Fruit fly (Drosophila melanogaster): Measurements from ENCODE around the gene CG31689.
A peak's percentile ranks its signal among the peaks of the same experiment; 100 is the strongest.

The CG31689 gene

DNA sequence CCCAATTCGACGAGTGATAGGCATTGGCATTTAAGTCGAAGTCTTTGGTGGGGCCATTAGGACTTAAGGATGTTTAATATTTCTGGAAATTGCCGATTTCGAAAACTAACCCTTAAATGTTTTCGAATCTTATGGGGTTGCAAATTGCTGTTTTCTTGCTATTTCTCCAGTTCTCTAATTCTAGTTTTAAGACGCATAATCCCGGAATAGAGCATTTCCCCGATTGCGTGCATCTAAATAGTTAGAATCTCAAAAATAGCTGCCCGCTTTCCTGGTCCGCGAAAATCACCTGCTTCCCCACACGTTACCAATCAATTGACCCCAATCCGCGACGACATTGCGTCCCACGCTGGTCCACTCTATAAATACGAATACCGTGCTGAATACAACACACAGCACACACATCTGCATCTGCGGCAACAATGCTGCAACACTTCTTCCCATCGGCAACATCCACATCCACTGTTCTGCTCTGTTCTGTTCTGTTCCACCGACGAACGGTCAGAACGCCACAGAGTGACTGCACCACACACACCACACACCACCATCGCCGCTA lies 26.5 kb downstream of the CG31689 start, which contains the start of gene Bacc (continued):
- TF ChIP-seq HLHmδ (GFP tag; optimal IDR thresholded peaks at IDR 0.05) (peak; percentile 90), Ssrp (tag; optimal IDR thresholded peaks at IDR 0.05) (peak; percentile 81), gcm (GFP tag; optimal IDR thresholded peaks at IDR 0.05) (peak; percentile 65), CG31388 (GFP tag; optimal IDR thresholded peaks at IDR 0.05) (peak; percentile 78), CG12391 (tag; optimal IDR thresholded peaks at IDR 0.05) (peak; percentile 83), tap (tag; optimal IDR thresholded peaks at IDR 0.05) (peak; percentile 74), CG12942 (GFP tag; optimal IDR thresholded peaks at IDR 0.05) (peak; percentile 80), CG4404 (GFP tag; IDR thresholded peaks at IDR 0.05) (no peak), slou (GFP tag; optimal IDR thresholded peaks at IDR 0.05) (peak; percentile 72), schlank (tag; optimal IDR thresholded peaks at IDR 0.05) (peak; percentile 77), CG11504 (tag; optimal IDR thresholded peaks at IDR 0.05) (peak; percentile 94), bowl (GFP tag; IDR thresholded peaks at IDR 0.05) (no peak), hbn (GFP tag; IDR thresholded peaks at IDR 0.05; ENCODE audit: partially characterized antibody) (no peak), E2f2 (GFP tag; IDR thresholded peaks at IDR 0.05) (no peak), Nf-YB (GFP tag; optimal IDR thresholded peaks at IDR 0.05) (peak; percentile 61), Hand (GFP tag; optimal IDR thresholded peaks at IDR 0.05) (peak; percentile 84), Mes4 (GFP tag; optimal IDR thresholded peaks at IDR 0.05) (peak; percentile 79), gce (GFP tag; IDR thresholded peaks at IDR 0.05) (no peak), CG15011 (GFP tag; optimal IDR thresholded peaks at IDR 0.05) (peak; percentile 84), scrt (GFP tag; optimal IDR thresholded peaks at IDR 0.05) (peak; percentile 84), aop (GFP tag; IDR thresholded peaks at IDR 0.05) (no peak), CG6791 (GFP tag; IDR thresholded peaks at IDR 0.05; ENCODE audit: partially characterized antibody) (no peak), CG9609 (GFP tag; optimal IDR thresholded peaks at IDR 0.05) (peak; percentile 93), eve (GFP tag; optimal IDR thresholded peaks at IDR 0.05) (no peak), sima (GFP tag; optimal IDR thresholded peaks at IDR 0.05) (peak; percentile 62), ato (GFP tag; IDR thresholded peaks at IDR 0.05; ENCODE audit: partially characterized antibody) (no peak), Mrtf (GFP tag; IDR thresholded peaks at IDR 0.05) (no peak), GATAe (GFP tag; conservative IDR thresholded peaks at IDR 0.05) (no peak), insv (GFP tag; optimal IDR thresholded peaks at IDR 0.05) (peak in 1 of 2 experiments; percentile 7), Rx (GFP tag; IDR thresholded peaks at IDR 0.05) (no peak), ac (GFP tag; optimal IDR thresholded peaks at IDR 0.05) (peak; percentile 25), CG1603 (tag; optimal IDR thresholded peaks at IDR 0.05) (peak; percentile 64), fd96Cb (tag; optimal IDR thresholded peaks at IDR 0.05) (peak; percentile 81), tin (GFP tag; optimal IDR thresholded peaks at IDR 0.05) (peak; percentile 80), sqz (GFP tag; optimal IDR thresholded peaks at IDR 0.05) (peak; percentile 81), MESR4 (GFP tag; optimal IDR thresholded peaks at IDR 0.05) (peak; percentile 5), cad (GFP tag; optimal IDR thresholded peaks at IDR 0.05) (no peak), Spps (tag; optimal IDR thresholded peaks at IDR 0.05) (peak; percentile 48), CG6683 (GFP tag; optimal IDR thresholded peaks at IDR 0.05) (peak; percentile 79), Xrp1 (GFP tag; IDR thresholded peaks at IDR 0.05) (no peak), CG2678 (tag; optimal IDR thresholded peaks at IDR 0.05) (peak; percentile 95), CG14441 (GFP tag; IDR thresholded peaks at IDR 0.05) (no peak), CG15073 (GFP tag; optimal IDR thresholded peaks at IDR 0.05) (peak; percentile 31), CG1647 (GFP tag; optimal IDR thresholded peaks at IDR 0.05) (peak; percentile 72), lbe (GFP tag; optimal IDR thresholded peaks at IDR 0.05) (peak; percentile 89), CG14667 (GFP tag; IDR thresholded peaks at IDR 0.05) (no peak), jigr1 (GFP tag; IDR thresholded peaks at IDR 0.05) (no peak), Stat92E (GFP tag; optimal IDR thresholded peaks at IDR 0.05) (no peak), CG17829 (tag; optimal IDR thresholded peaks at IDR 0.05) (peak; percentile 73), kah (GFP tag; optimal IDR thresholded peaks at IDR 0.05) (peak; percentile 73)

Measured in whole organism, embryonic.